Worm (Caenorhabditis elegans) whole organism, L4 larva: ENCODE results near the gene C24H12.6.

Experiments used
- lin-1 ChIP-seq: fragments of 200-800 bp; sonication (Bioruptor generic); IDR thresholded peaks from 2 replicates; pipeline ENCODE4 v1.3.6; 2022; ENCODE audit warnings: missing genetic modification reagents, missing genetic modification characterization, missing compliant biosample characterization
- lin-39 ChIP-seq: fragments of 150-350 bp; optimal IDR thresholded peaks from 2 replicates; lab custom pipeline; 2014; ENCODE audit warnings: missing biosample characterization, missing genetic modification reagents, missing genetic modification characterization
- lir-3 ChIP-seq: sonication (generic microtip); optimal IDR thresholded peaks from 2 replicates; lab custom pipeline; 2016; ENCODE audit warnings: mild to moderate bottlenecking, missing genetic modification characterization, missing compliant biosample characterization
- mxl-2 ChIP-seq: fragments of 200-800 bp; sonication (Bioruptor generic); conservative IDR thresholded peaks from 2 replicates; pipeline ENCODE4 v1.3.6; 2022; ENCODE audit warnings: missing genetic modification reagents, missing genetic modification characterization, missing compliant biosample characterization
- zag-1 ChIP-seq: fragments of 150-350 bp; optimal IDR thresholded peaks from 2 replicates; lab custom pipeline; 2014; ENCODE audit warnings: missing biosample characterization, missing genetic modification characterization

DNA sequence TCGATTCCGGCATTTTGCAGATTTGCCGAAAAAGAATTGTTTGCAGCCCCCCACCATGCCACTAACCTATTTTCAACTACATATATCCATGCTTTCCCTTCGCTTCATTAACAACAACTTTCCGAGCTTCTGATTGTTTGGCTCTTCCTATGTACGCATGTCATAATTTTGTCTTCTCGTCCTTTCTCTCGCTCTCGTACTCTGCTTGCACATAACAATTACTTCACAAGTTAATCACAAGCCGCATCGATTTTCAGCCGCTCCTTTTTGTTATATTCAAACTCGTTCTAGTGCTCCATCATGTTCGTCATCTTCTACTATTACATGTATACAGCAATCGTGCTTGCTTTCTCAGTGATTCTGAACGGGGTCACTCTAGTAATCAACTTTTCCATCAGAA lies 40.3 kb downstream of the C24H12.6 start, which contains the start of gene C03H5.9:
- TF ChIP-seq lin-1 (GFP tag; lab: Robert Waterston, UW) (no peak), lir-3 (no peak), mxl-2 (no peak), lin-39 (tag; lab: Kevin White, UChicago) (no peak), zag-1 (tag; lab: Kevin White, UChicago) (no peak)
